Worm (Caenorhabditis elegans) whole organism, midembryonic: ENCODE results near the gene ivd-1.

Source experiments
- T22C8.4 ChIP-seq: fragments of 200-800 bp; sonication (Bioruptor generic); IDR thresholded peaks from 2 replicates; pipeline ENCODE4 v1.3.6; 2022; ENCODE audit warnings: missing genetic modification characterization, missing compliant biosample characterization
- cog-1 ChIP-seq: sonication (generic microtip); optimal IDR thresholded peaks from 2 replicates; lab custom pipeline; 2016; ENCODE audit warnings: missing genetic modification characterization, missing compliant biosample characterization
- flt-1 ChIP-seq: fragments of 200-800 bp; sonication (Bioruptor generic); IDR thresholded peaks from 2 replicates; pipeline ENCODE4 v1.3.6; 2022; ENCODE audit warnings: missing genetic modification characterization, missing compliant biosample characterization
- klf-2 ChIP-seq: fragments of 200-800 bp; sonication (Bioruptor generic); conservative IDR thresholded peaks from 2 replicates; pipeline ENCODE4 v1.3.6; 2022; ENCODE audit warnings: missing genetic modification reagents, missing genetic modification characterization, missing compliant biosample characterization
- med-1 ChIP-seq: sonication (generic microtip); optimal IDR thresholded peaks from 2 replicates; lab custom pipeline; 2017; ENCODE audit warnings: missing genetic modification characterization, mild to moderate bottlenecking, missing compliant biosample characterization, antibody characterized with exemption, missing genetic modification reagents; ENCODE audit not compliant: insufficient read depth

- no peak for TF ChIP-seq flt-1 (GFP tag; lab: Robert Waterston, UW)
- TF ChIP-seq T22C8.4 = no peak
- TF ChIP-seq cog-1 (tag; lab: Kevin White, UChicago) = no peak
- TF ChIP-seq med-1 = no peak
- no peak for TF ChIP-seq klf-2 (GFP tag; lab: Robert Waterston, UW)
These were observed 10.7 kb downstream of the ivd-1 start for ce11 chrIV:5077918-5078317.
